Fruit fly (Drosophila melanogaster) whole organism, embryonic: ENCODE results near the gene Root.

Experiments
- ATbp ChIP-seq: fragments of 200-800 bp; sonication (Bioruptor generic); optimal IDR thresholded peaks from 2 replicates; lab custom pipeline; 2017; ENCODE audit warnings: missing biosample characterization, mild to moderate bottlenecking, missing genetic modification characterization, missing genetic modification reagents
- Atf3 ChIP-seq: fragments of 200-800 bp; sonication (Bioruptor generic); optimal IDR thresholded peaks from 3 replicates; lab custom pipeline; 2016; ENCODE audit warnings: missing biosample characterization, missing genetic modification characterization
- Blimp-1 ChIP-seq: fragments of 200-800 bp; sonication (Bioruptor generic); optimal IDR thresholded peaks from 3 replicates; lab custom pipeline; 2018; ENCODE audit warnings: missing biosample characterization, missing genetic modification characterization, mild to moderate bottlenecking, moderate library complexity, missing genetic modification reagents
- CG1024 ChIP-seq: fragments of 200-800 bp; sonication (Bioruptor generic); IDR thresholded peaks from 2 replicates; pipeline ENCODE4 v1.3.6; 2022; ENCODE audit warnings: missing biosample characterization, missing genetic modification characterization
- CG10979 ChIP-seq: fragments of 200-800 bp; sonication (Bioruptor generic); optimal IDR thresholded peaks from 2 replicates; lab custom pipeline; 2018; ENCODE audit warnings: missing biosample characterization, mild to moderate bottlenecking, missing genetic modification characterization, moderate library complexity
- CG12942 ChIP-seq: fragments of 200-800 bp; sonication (Bioruptor generic); optimal IDR thresholded peaks from 3 replicates; lab custom pipeline; 2016; ENCODE audit warnings: missing biosample characterization, missing genetic modification characterization
- CG15011 ChIP-seq: fragments of 200-800 bp; sonication (Bioruptor generic); optimal IDR thresholded peaks from 3 replicates; lab custom pipeline; 2018; ENCODE audit warnings: missing biosample characterization, mild to moderate bottlenecking, missing genetic modification characterization
- CG1602 ChIP-seq: fragments of 200-800 bp; sonication (Bioruptor generic); optimal IDR thresholded peaks from 3 replicates; lab custom pipeline; 2016; ENCODE audit warnings: missing biosample characterization, missing genetic modification characterization
- CG17328 ChIP-seq: fragments of 200-800 bp; sonication (Bioruptor generic); IDR thresholded peaks from 2 replicates; pipeline ENCODE4 v1.3.6; 2022; ENCODE audit warnings: missing biosample characterization, missing genetic modification characterization
- CG31388 ChIP-seq: fragments of 200-800 bp; sonication (Bioruptor generic); optimal IDR thresholded peaks from 2 replicates; lab custom pipeline; 2016; ENCODE audit warnings: missing biosample characterization, missing genetic modification characterization
- CG3407 ChIP-seq: fragments of 200-800 bp; sonication (Bioruptor generic); optimal IDR thresholded peaks from 2 replicates; lab custom pipeline; 2018; ENCODE audit warnings: missing biosample characterization, mild to moderate bottlenecking, missing genetic modification characterization
- CG34376 ChIP-seq: fragments of 200-800 bp; sonication (Bioruptor generic); optimal IDR thresholded peaks from 2 replicates; lab custom pipeline; 2018; ENCODE audit warnings: missing biosample characterization, mild to moderate bottlenecking, missing genetic modification characterization
- CG4707 ChIP-seq: fragments of 200-800 bp; sonication (Bioruptor generic); optimal IDR thresholded peaks from 2 replicates; lab custom pipeline; 2018; ENCODE audit warnings: missing biosample characterization, mild to moderate bottlenecking, missing genetic modification characterization, moderate library complexity
- CG6683 ChIP-seq: fragments of 200-800 bp; sonication (Bioruptor generic); optimal IDR thresholded peaks from 2 replicates; lab custom pipeline; 2017; ENCODE audit warnings: missing biosample characterization, mild to moderate bottlenecking, missing genetic modification characterization, missing genetic modification reagents
- CG6791 ChIP-seq: fragments of 200-800 bp; sonication (Bioruptor generic); IDR thresholded peaks from 3 replicates; pipeline ENCODE4 v1.3.6; 2022; ENCODE audit warnings: missing biosample characterization, missing genetic modification characterization; ENCODE audit not compliant: partially characterized antibody
- CG7357 ChIP-seq: fragments of 200-800 bp; sonication (Bioruptor generic); IDR thresholded peaks from 3 replicates; pipeline ENCODE4 v1.3.6; 2022; ENCODE audit warnings: missing biosample characterization, missing genetic modification characterization
- CG8290 ChIP-seq, 3 experiments: fragments of 200-800 bp; sonication (Bioruptor generic); optimal IDR thresholded peaks; 2 replicates each; lab custom pipeline; 2016 to 2019; ENCODE audit warnings: missing biosample characterization in 3 of 3, missing genetic modification characterization in 3 of 3, mild to moderate bottlenecking in 2 of 3, moderate library complexity in 1 of 3
- CG9876 ChIP-seq: fragments of 200-800 bp; sonication (Bioruptor generic); optimal IDR thresholded peaks from 2 replicates; lab custom pipeline; 2016; ENCODE audit warnings: missing biosample characterization, missing genetic modification characterization
- Deaf1 ChIP-seq: fragments of 200-800 bp; optimal IDR thresholded peaks from 3 replicates; lab custom pipeline; 2019; ENCODE audit warnings: missing biosample characterization, mild to moderate bottlenecking, missing genetic modification characterization, moderate library complexity
- Dip2 ChIP-seq: fragments of 200-800 bp; sonication (Bioruptor generic); IDR thresholded peaks from 2 replicates; pipeline ENCODE4 v1.3.6; 2022; ENCODE audit warnings: missing biosample characterization, missing genetic modification characterization
- Fer2 ChIP-seq: fragments of 200-800 bp; sonication (Bioruptor generic); optimal IDR thresholded peaks from 2 replicates; lab custom pipeline; 2018; ENCODE audit warnings: missing biosample characterization, mild to moderate bottlenecking, missing genetic modification characterization, moderate library complexity
- HHEX ChIP-seq: fragments of 200-800 bp; sonication (Bioruptor generic); optimal IDR thresholded peaks from 3 replicates; lab custom pipeline; 2017; ENCODE audit warnings: missing biosample characterization, mild to moderate bottlenecking, missing genetic modification characterization, missing genetic modification reagents
- Hey ChIP-seq: fragments of 200-800 bp; sonication (Bioruptor generic); optimal IDR thresholded peaks from 3 replicates; lab custom pipeline; 2018; ENCODE audit warnings: missing biosample characterization, mild to moderate bottlenecking, missing genetic modification characterization
- Med ChIP-seq: fragments of 200-800 bp; sonication (Bioruptor generic); peaks from one replicate; lab custom pipeline; 2016; ENCODE audit warnings: missing biosample characterization, missing genetic modification characterization, mild to moderate bottlenecking, inconsistent platforms, moderate library complexity
- Oli ChIP-seq: fragments of 200-800 bp; sonication (Bioruptor generic); optimal IDR thresholded peaks from 2 replicates; lab custom pipeline; 2018; ENCODE audit warnings: missing biosample characterization, mild to moderate bottlenecking, missing genetic modification characterization, moderate library complexity
- Opbp ChIP-seq: fragments of 200-800 bp; sonication (Bioruptor generic); IDR thresholded peaks from 3 replicates; pipeline ENCODE4 v1.3.6; 2022; ENCODE audit warnings: missing biosample characterization, missing genetic modification characterization; ENCODE audit not compliant: partially characterized antibody
- Pdp1 ChIP-seq, 2 experiments: fragments of 200-800 bp; sonication (Bioruptor generic); optimal IDR thresholded peaks; 3 replicates each; lab custom pipeline; 2016; ENCODE audit warnings: missing biosample characterization in 2 of 2, missing genetic modification characterization in 2 of 2, mild to moderate bottlenecking in 1 of 2, moderate library complexity in 1 of 2
- Ptx1 ChIP-seq: fragments of 200-800 bp; sonication (Bioruptor generic); IDR thresholded peaks from 2 replicates; pipeline ENCODE4 v1.3.6; 2022; ENCODE audit warnings: missing biosample characterization, missing genetic modification characterization
- Sox100B ChIP-seq: fragments of 200-800 bp; sonication (Bioruptor generic); optimal IDR thresholded peaks from 3 replicates; lab custom pipeline; 2018; ENCODE audit warnings: missing biosample characterization, mild to moderate bottlenecking, missing genetic modification characterization
- Sry-β ChIP-seq: fragments of 200-800 bp; sonication (Bioruptor generic); optimal IDR thresholded peaks from 2 replicates; lab custom pipeline; 2018; ENCODE audit warnings: missing biosample characterization, mild to moderate bottlenecking, missing genetic modification characterization, moderate library complexity
- Usf ChIP-seq: fragments of 200-800 bp; sonication (Bioruptor generic); optimal IDR thresholded peaks from 2 replicates; lab custom pipeline; 2017; ENCODE audit warnings: missing genotype, missing biosample characterization, missing genetic modification characterization
- al ChIP-seq: fragments of 200-800 bp; sonication (Bioruptor generic); IDR thresholded peaks from 2 replicates; pipeline ENCODE4 v1.3.6; 2022; ENCODE audit warnings: missing biosample characterization, missing genetic modification characterization
- ara ChIP-seq: fragments of 200-800 bp; sonication (Bioruptor generic); IDR thresholded peaks from 2 replicates; pipeline ENCODE4 v1.3.6; 2022; ENCODE audit warnings: missing biosample characterization, missing genetic modification characterization
- cwo ChIP-seq: fragments of 200-800 bp; sonication (Bioruptor generic); optimal IDR thresholded peaks from 3 replicates; lab custom pipeline; 2017; ENCODE audit warnings: missing biosample characterization, missing genetic modification characterization, mild to moderate bottlenecking, moderate library complexity, missing genetic modification reagents
- dm ChIP-seq: fragments of 200-800 bp; sonication (Bioruptor generic); optimal IDR thresholded peaks from 3 replicates; lab custom pipeline; 2016; ENCODE audit warnings: missing biosample characterization, missing genetic modification characterization
- esg ChIP-seq: fragments of 200-800 bp; sonication (Bioruptor generic); conservative IDR thresholded peaks from 2 replicates; pipeline ENCODE4 v1.3.6; 2022; ENCODE audit warnings: missing biosample characterization, missing genetic modification characterization
- exex ChIP-seq: fragments of 200-800 bp; sonication (Bioruptor generic); optimal IDR thresholded peaks from 4 replicates; lab custom pipeline; 2018; ENCODE audit warnings: missing biosample characterization, mild to moderate bottlenecking, missing genetic modification characterization, moderate library complexity
- gem ChIP-seq: fragments of 200-800 bp; sonication (Bioruptor generic); optimal IDR thresholded peaks from 2 replicates; lab custom pipeline; 2019; ENCODE audit warnings: missing biosample characterization, mild to moderate bottlenecking, missing genetic modification characterization, moderate library complexity
- gsb-n ChIP-seq: fragments of 200-800 bp; sonication (Bioruptor generic); optimal IDR thresholded peaks from 3 replicates; lab custom pipeline; 2018; ENCODE audit warnings: missing biosample characterization, mild to moderate bottlenecking, missing genetic modification characterization
- gt ChIP-seq: fragments of 200-800 bp; sonication (Bioruptor generic); IDR thresholded peaks from 2 replicates; pipeline ENCODE4 v1.3.6; 2022; ENCODE audit warnings: missing biosample characterization, missing genetic modification characterization
- org-1 ChIP-seq: fragments of 200-800 bp; sonication (Bioruptor generic); optimal IDR thresholded peaks from 2 replicates; lab custom pipeline; 2017; ENCODE audit warnings: missing biosample characterization, missing genetic modification characterization
- stwl ChIP-seq: fragments of 200-800 bp; sonication (Bioruptor generic); optimal IDR thresholded peaks from 3 replicates; lab custom pipeline; 2018; ENCODE audit warnings: missing biosample characterization, mild to moderate bottlenecking, missing genetic modification characterization, moderate library complexity
- sug ChIP-seq: fragments of 200-800 bp; optimal IDR thresholded peaks from 2 replicates; lab custom pipeline; 2019; ENCODE audit warnings: missing biosample characterization, mild to moderate bottlenecking, missing genetic modification characterization, moderate library complexity
- zen2 ChIP-seq: fragments of 200-800 bp; sonication (Bioruptor generic); IDR thresholded peaks from 3 replicates; pipeline ENCODE4 v1.3.6; 2022; ENCODE audit warnings: missing biosample characterization, missing genetic modification characterization; ENCODE audit not compliant: partially characterized antibody
- zfh1 ChIP-seq: fragments of 200-800 bp; sonication (Bioruptor generic); IDR thresholded peaks from 3 replicates; pipeline ENCODE4 v1.3.6; 2022; ENCODE audit warnings: missing biosample characterization, missing genetic modification characterization

Root gene

dm6 chr3R:24137311-24137945 lies 24.3 kb downstream of the Root start, which contains the start of gene Npc2f:
Npc2f (plus strand) TSS chr3R:24137895.
- TF ChIP-seq exex (peak; percentile 98), Med (peak; percentile 38), Oli (tag; lab: Kevin White, UChicago) (no peak), sug (peak; percentile 51), Hey (tag; lab: Kevin White, UChicago) (peak; percentile 58), cwo (peak; percentile 40), CG34376 (GFP tag; lab: Kevin White, UChicago) (peak; percentile 55), CG7357 (GFP tag; lab: Robert Waterston, UW) (no peak), Ptx1 (GFP tag; lab: Robert Waterston, UW) (no peak)

dm6 chr3R:24138478-24139455 lies 25.7 kb downstream of the Root start:
- TF ChIP-seq CG6683 (GFP tag; lab: Kevin White, UChicago) (no peak), gsb-n (tag; lab: Kevin White, UChicago) (no peak), CG17328 (no peak), al (GFP tag; lab: Robert Waterston, UW) (no peak), esg (GFP tag; lab: Robert Waterston, UW) (no peak), Sox100B (GFP tag; lab: Kevin White, UChicago) (no peak), Usf (GFP tag; lab: Kevin White, UChicago) (no peak), Blimp-1 (GFP tag; lab: Kevin White, UChicago) (no peak), gt (GFP tag; lab: Robert Waterston, UW) (no peak), Hey (tag; lab: Kevin White, UChicago) (peak; percentile 74), CG3407 (no peak), exex (peak; percentile 95), CG15011 (GFP tag; lab: Kevin White, UChicago) (no peak), CG31388 (GFP tag; lab: Kevin White, UChicago) (no peak), Deaf1 (tag; lab: Kevin White, UChicago) (no peak), CG4707 (no peak), Atf3 (GFP tag; lab: Kevin White, UChicago) (no peak), CG8290 (GFP tag; optimal IDR thresholded peaks at IDR 0.05; lab: Kevin White, UChicago) (no peak), CG8290 (tag; optimal IDR thresholded peaks at IDR 0.05; lab: Kevin White, UChicago) (no peak), zfh1 (GFP tag; lab: Robert Waterston, UW) (no peak), dm (GFP tag; lab: Kevin White, UChicago) (no peak), CG6791 (GFP tag; lab: Robert Waterston, UW) (no peak), Pdp1 (GFP tag; optimal IDR thresholded peaks at IDR 0.05; lab: Kevin White, UChicago) (peak in 1 of 2 experiments; percentile 9), Opbp (no peak), CG9876 (GFP tag; lab: Kevin White, UChicago) (no peak), gem (tag; lab: Kevin White, UChicago) (peak; percentile 1), stwl (tag; lab: Kevin White, UChicago) (no peak), Fer2 (tag; lab: Kevin White, UChicago) (no peak), ara (GFP tag; lab: Robert Waterston, UW) (no peak), HHEX (GFP tag; lab: Kevin White, UChicago) (no peak), Dip2 (GFP tag; lab: Robert Waterston, UW) (no peak), zen2 (GFP tag; lab: Robert Waterston, UW) (no peak), CG1024 (no peak), org-1 (GFP tag; lab: Kevin White, UChicago) (no peak), Sry-β (no peak), CG1602 (GFP tag; lab: Kevin White, UChicago) (no peak), CG10979 (no peak), CG12942 (GFP tag; lab: Kevin White, UChicago) (no peak), ATbp (GFP tag; lab: Kevin White, UChicago) (no peak)
